Worm (Caenorhabditis elegans) whole organism, L4 larva: ENCODE results near the gene nrde-4.

Source experiments
- F26F4.8 ChIP-seq: fragments of 200-800 bp; sonication (Bioruptor generic); conservative IDR thresholded peaks from 2 replicates; pipeline ENCODE4 v1.3.6; 2022; ENCODE audit warnings: missing genetic modification characterization, missing compliant biosample characterization
- T20F7.1 ChIP-seq: fragments of 200-800 bp; sonication (Bioruptor generic); optimal IDR thresholded peaks from 2 replicates; lab custom pipeline; 2018; ENCODE audit warnings: mild to moderate bottlenecking, missing genetic modification characterization, missing compliant biosample characterization
- T26A8.4 ChIP-seq: fragments of 200-800 bp; sonication (Bioruptor generic); IDR thresholded peaks from 2 replicates; pipeline ENCODE4 v1.3.6; 2022; ENCODE audit warnings: missing genetic modification characterization, missing compliant biosample characterization
- Y5F2A.4 ChIP-seq: fragments of 200-800 bp; sonication (Bioruptor generic); optimal IDR thresholded peaks from 2 replicates; lab custom pipeline; 2018; ENCODE audit warnings: mild to moderate bottlenecking, missing genetic modification characterization, missing compliant biosample characterization
- ZK337.2 ChIP-seq: fragments of 200-800 bp; sonication (Bioruptor generic); IDR thresholded peaks from 2 replicates; pipeline ENCODE4 v1.3.6; 2022; ENCODE audit warnings: missing genetic modification reagents, missing genetic modification characterization, missing compliant biosample characterization
- aha-1 ChIP-seq: fragments of 150-350 bp; peaks from one replicate; lab custom pipeline; 2014; ENCODE audit warnings: missing biosample characterization, missing genetic modification characterization
- aly-2 ChIP-seq: sonication (generic microtip); optimal IDR thresholded peaks from 2 replicates; lab custom pipeline; 2018; ENCODE audit warnings: missing biosample characterization, missing genetic modification characterization
- attf-4 ChIP-seq: sonication (generic microtip); optimal IDR thresholded peaks from 3 replicates; lab custom pipeline; 2017; ENCODE audit warnings: missing biosample characterization, missing genetic modification characterization
- ceh-20 ChIP-seq: fragments of 200-800 bp; sonication (Bioruptor generic); IDR thresholded peaks from 2 replicates; pipeline ENCODE4 v1.3.6; 2022; ENCODE audit warnings: missing genetic modification reagents, missing genetic modification characterization, missing compliant biosample characterization
- ceh-28 ChIP-seq: fragments of 150-350 bp; optimal IDR thresholded peaks from 2 replicates; lab custom pipeline; 2014; ENCODE audit warnings: missing biosample characterization, missing genetic modification reagents, missing genetic modification characterization
- ceh-62 ChIP-seq: sonication (generic microtip); optimal IDR thresholded peaks from 2 replicates; lab custom pipeline; 2017; ENCODE audit warnings: missing biosample characterization, missing genetic modification characterization
- ctbp-1 ChIP-seq: fragments of 200-800 bp; sonication (Bioruptor generic); IDR thresholded peaks from 2 replicates; pipeline ENCODE4 v1.3.6; 2022; ENCODE audit warnings: missing genetic modification reagents, missing genetic modification characterization, missing compliant biosample characterization
- daf-12 ChIP-seq: fragments of 150-350 bp; optimal IDR thresholded peaks from 2 replicates; lab custom pipeline; 2014; ENCODE audit warnings: missing biosample characterization, missing genetic modification reagents, missing genetic modification characterization
- daf-16 ChIP-seq, 3 experiments: sonication (generic microtip); optimal IDR thresholded peaks; 2 replicates each; lab custom pipeline; 2016 to 2017; ENCODE audit warnings: missing genetic modification characterization in 3 of 3, missing genetic modification reagents in 3 of 3, mild to moderate bottlenecking in 2 of 3, missing compliant biosample characterization in 2 of 3, missing biosample characterization in 1 of 3, moderate library complexity in 1 of 3
- daf-19 ChIP-seq: fragments of 200-800 bp; sonication (Bioruptor generic); conservative IDR thresholded peaks from 2 replicates; pipeline ENCODE4 v1.3.6; 2022; ENCODE audit warnings: missing genetic modification characterization, missing compliant biosample characterization
- daf-8 ChIP-seq: fragments of 200-800 bp; sonication (Bioruptor generic); IDR thresholded peaks from 2 replicates; pipeline ENCODE4 v1.3.6; 2022; ENCODE audit warnings: missing genetic modification characterization, missing compliant biosample characterization
- dpl-1 ChIP-seq: fragments of 150-350 bp; optimal IDR thresholded peaks from 2 replicates; lab custom pipeline; 2014; ENCODE audit warnings: missing biosample characterization, missing genetic modification reagents, missing genetic modification characterization
- dve-1 ChIP-seq: sonication (generic microtip); optimal IDR thresholded peaks from 2 replicates; lab custom pipeline; 2017; ENCODE audit warnings: antibody characterized with exemption, mild to moderate bottlenecking, missing genetic modification characterization, missing compliant biosample characterization; ENCODE audit not compliant: insufficient read depth
- egl-27 ChIP-seq: sonication (generic microtip); optimal IDR thresholded peaks from 3 replicates; lab custom pipeline; 2017; ENCODE audit warnings: missing biosample characterization, missing genetic modification reagents, missing genetic modification characterization
- hlh-11 ChIP-seq: fragments of 200-800 bp; sonication (Bioruptor generic); optimal IDR thresholded peaks from 2 replicates; lab custom pipeline; 2018; ENCODE audit warnings: mild to moderate bottlenecking, missing genetic modification characterization, missing compliant biosample characterization
- hlh-30 ChIP-seq: sonication (generic microtip); optimal IDR thresholded peaks from 2 replicates; lab custom pipeline; 2017; ENCODE audit warnings: antibody characterized with exemption, mild to moderate bottlenecking, missing genetic modification characterization, missing compliant biosample characterization; ENCODE audit not compliant: insufficient read depth
- hmg-1.1 ChIP-seq: fragments of 200-800 bp; sonication (Bioruptor generic); IDR thresholded peaks from 2 replicates; pipeline ENCODE4 v1.3.6; 2022; ENCODE audit warnings: missing genetic modification reagents, missing genetic modification characterization, missing compliant biosample characterization
- lin-13 ChIP-seq: fragments of 150-350 bp; optimal IDR thresholded peaks from 2 replicates; lab custom pipeline; 2014; ENCODE audit warnings: missing biosample characterization, missing genetic modification reagents, missing genetic modification characterization
- lin-15B ChIP-seq: fragments of 150-350 bp; sonication (generic microtip); optimal IDR thresholded peaks from 3 replicates; lab custom pipeline; 2014; ENCODE audit warnings: missing biosample characterization, missing genetic modification characterization
- lsy-2 ChIP-seq, 2 experiments: fragments of 150-350 bp in 1 of 2; sonication (generic microtip) in 1 of 2; optimal IDR thresholded peaks; 2 replicates each; lab custom pipeline; 2014 to 2017; ENCODE audit warnings: missing biosample characterization in 2 of 2, missing genetic modification characterization in 2 of 2
- madf-5 ChIP-seq, 2 experiments: fragments of 200-800 bp; sonication (Bioruptor generic); IDR thresholded peaks; 2 replicates each; pipeline ENCODE4 v1.3.6; 2022; ENCODE audit warnings: missing compliant biosample characterization in 2 of 2, missing genetic modification characterization in 2 of 2
- madf-9 ChIP-seq: fragments of 200-800 bp; sonication (Bioruptor generic); conservative IDR thresholded peaks from 2 replicates; pipeline ENCODE4 v1.3.6; 2022; ENCODE audit warnings: missing genetic modification reagents, missing genetic modification characterization, missing compliant biosample characterization
- nhr-11 ChIP-seq: fragments of 150-350 bp; optimal IDR thresholded peaks from 2 replicates; lab custom pipeline; 2014; ENCODE audit warnings: missing biosample characterization, missing genetic modification characterization
- pqm-1 ChIP-seq: sonication (generic microtip); optimal IDR thresholded peaks from 2 replicates; lab custom pipeline; 2017; ENCODE audit warnings: missing biosample characterization, missing genetic modification characterization
- rbr-2 ChIP-seq: sonication (generic microtip); optimal IDR thresholded peaks from 2 replicates; lab custom pipeline; 2016; ENCODE audit warnings: missing genotype, missing genetic modification characterization, missing compliant biosample characterization
- set-16 ChIP-seq: fragments of 200-800 bp; sonication (Bioruptor generic); IDR thresholded peaks from 2 replicates; pipeline ENCODE4 v1.3.6; 2022; ENCODE audit warnings: missing genetic modification reagents, missing genetic modification characterization, missing compliant biosample characterization
- spr-1 ChIP-seq: sonication (generic microtip); optimal IDR thresholded peaks from 2 replicates; lab custom pipeline; 2016; ENCODE audit warnings: mild to moderate bottlenecking, missing genetic modification characterization, missing compliant biosample characterization
- tag-97 ChIP-seq: fragments of 200-800 bp; sonication (Bioruptor generic); IDR thresholded peaks from 2 replicates; pipeline ENCODE4 v1.3.6; 2022; ENCODE audit warnings: missing genetic modification characterization, missing compliant biosample characterization
- tra-1 ChIP-seq: fragments of 200-800 bp; sonication (Bioruptor generic); IDR thresholded peaks from 2 replicates; pipeline ENCODE4 v1.3.6; 2022; ENCODE audit warnings: missing genetic modification reagents, missing genetic modification characterization, missing compliant biosample characterization
- unc-130 ChIP-seq: sonication (generic microtip); optimal IDR thresholded peaks from 2 replicates; lab custom pipeline; 2016; ENCODE audit warnings: missing genetic modification reagents, missing genetic modification characterization, missing compliant biosample characterization
- unc-62 ChIP-seq, 3 experiments: fragments of 150-350 bp in 1 of 3; sonication (generic microtip); optimal IDR thresholded peaks in 2 of 3; peaks in 1 of 3; 1 replicate in 1 of 3; 2 replicates in 2 of 3; lab custom pipeline; 2014 to 2017; ENCODE audit warnings: missing biosample characterization in 3 of 3, missing genetic modification characterization in 3 of 3, missing genetic modification reagents in 3 of 3, missing genotype in 1 of 3
- ztf-7 ChIP-seq: fragments of 150-350 bp; optimal IDR thresholded peaks from 2 replicates; lab custom pipeline; 2014; ENCODE audit warnings: missing biosample characterization, missing genetic modification characterization

Gene nrde-4

ce11 chrIV:7663006-7663405 lies 8.9 kb upstream of the nrde-4 start:
- TF ChIP-seq tra-1 (GFP tag; lab: Robert Waterston, UW) (0 out of 2 replicates have a peak, but pooled peaks have one; percentile 27), unc-130 (GFP tag; lab: Kevin White, UChicago) (no peak), ctbp-1 (GFP tag; lab: Robert Waterston, UW) (0 out of 2 replicates have a peak, but pooled peaks have one; percentile 31), hmg-1.1 (GFP tag; lab: Robert Waterston, UW) (peak; percentile 53), lin-13 (GFP tag; lab: Kevin White, UChicago) (no peak), ceh-28 (no peak), nhr-11 (tag; lab: Kevin White, UChicago) (no peak), T26A8.4 (GFP tag; lab: Robert Waterston, UW) (no peak), F26F4.8 (no peak), lin-15B (tag; lab: Kevin White, UChicago) (no peak), rbr-2 (tag; lab: Kevin White, UChicago) (peak; percentile 36), aha-1 (peak; percentile 97), unc-62 (GFP tag; optimal IDR thresholded peaks at IDR 0.05 in 1 of 2; lab: Kevin White, UChicago) (peak in 1 of 2 experiments; percentile 82), unc-62 (tag; optimal IDR thresholded peaks at IDR 0.05; lab: Kevin White, UChicago) (no peak), ceh-20 (GFP tag; lab: Robert Waterston, UW) (peak; percentile 38; the same call in 1 of the 2 replicates), ceh-62 (tag; lab: Kevin White, UChicago) (no peak), egl-27 (tag; lab: Kevin White, UChicago) (no peak)
- TF ChIP-seq, all 104 proteins: peak for 7

- TF ChIP-seq tra-1 (GFP tag; lab: Robert Waterston, UW), result no peak
Observed at ce11 chrIV:7661569-7661968, 7.5 kb upstream of the nrde-4 start.

- peak in 1 of 2 experiments; percentile 9 for TF ChIP-seq lsy-2 (tag; optimal IDR thresholded peaks at IDR 0.05; lab: Kevin White, UChicago)
- TF ChIP-seq madf-5 (GFP tag; IDR thresholded peaks at IDR 0.05; lab: Robert Waterston, UW), result no peak
- TF ChIP-seq hlh-30, result peak; percentile 16
- TF ChIP-seq daf-16 (GFP tag; optimal IDR thresholded peaks at IDR 0.05; lab: Kevin White, UChicago), result peak in 1 of 2 experiments; percentile 78
- no peak for TF ChIP-seq daf-16 (tag; optimal IDR thresholded peaks at IDR 0.05; lab: Kevin White, UChicago)
- TF ChIP-seq ceh-20 (GFP tag; lab: Robert Waterston, UW), result 0 out of 2 replicates have a peak, but pooled peaks have one; percentile 8
- no peak for TF ChIP-seq pqm-1 (tag; lab: Kevin White, UChicago)
- peak; percentile 40 for TF ChIP-seq hlh-11 (tag; lab: Kevin White, UChicago)
Observed at ce11 chrIV:7659481-7659880, 5.4 kb upstream of the nrde-4 start.

- TF ChIP-seq ceh-28 (no peak), ZK337.2 (no peak), spr-1 (tag; lab: Kevin White, UChicago) (no peak), hlh-30 (no peak), lsy-2 (tag; optimal IDR thresholded peaks at IDR 0.05; lab: Kevin White, UChicago) (peak in 1 of 2 experiments; percentile 4), tag-97 (no peak), dve-1 (tag; lab: Kevin White, UChicago) (no peak), daf-8 (GFP tag; lab: Robert Waterston, UW) (no peak), unc-62 (GFP tag; optimal IDR thresholded peaks at IDR 0.05 in 1 of 2; lab: Kevin White, UChicago) (peak in 1 of 2 experiments; percentile 74), unc-62 (tag; optimal IDR thresholded peaks at IDR 0.05; lab: Kevin White, UChicago) (no peak), attf-4 (tag; lab: Kevin White, UChicago) (no peak), daf-12 (no peak), nhr-11 (tag; lab: Kevin White, UChicago) (no peak), hmg-1.1 (GFP tag; lab: Robert Waterston, UW) (peak; percentile 44; the same call in 1 of the 2 replicates), daf-19 (GFP tag; lab: Robert Waterston, UW) (no peak), aly-2 (tag; lab: Kevin White, UChicago) (no peak), ztf-7 (tag; lab: Kevin White, UChicago) (no peak), set-16 (GFP tag; lab: Robert Waterston, UW) (no peak), Y5F2A.4 (GFP tag; lab: Kevin White, UChicago) (no peak), madf-9 (GFP tag; lab: Robert Waterston, UW) (no peak), T20F7.1 (GFP tag; lab: Kevin White, UChicago) (no peak), dpl-1 (GFP tag; lab: Kevin White, UChicago) (no peak)
Observed at ce11 chrIV:7658589-7658988, 4.5 kb upstream of the nrde-4 start, which contains the start of gene C08G9.1. C08G9.1 (plus strand) TSS chrIV:7658763.
